Fruit fly (Drosophila melanogaster) whole organism, embryonic: Measurements from ENCODE around the gene Vm32E.

Source experiments
- CG18476 ChIP-seq: fragments of 200-800 bp; sonication (Bioruptor generic); optimal IDR thresholded peaks from 2 replicates; lab custom pipeline; 2016; ENCODE audit warnings: missing biosample characterization, mild to moderate bottlenecking, missing genetic modification characterization
- CG18764 ChIP-seq: fragments of 200-800 bp; sonication (Bioruptor generic); optimal IDR thresholded peaks from 3 replicates; lab custom pipeline; 2016; ENCODE audit warnings: missing biosample characterization, missing genetic modification characterization
- CG2889 ChIP-seq: fragments of 200-800 bp; sonication (Bioruptor generic); IDR thresholded peaks from 3 replicates; pipeline ENCODE4 v1.3.6; 2022; ENCODE audit warnings: missing biosample characterization, missing genetic modification characterization
- CG7839 ChIP-seq: fragments of 200-800 bp; sonication (Bioruptor generic); optimal IDR thresholded peaks from 3 replicates; lab custom pipeline; 2018; ENCODE audit warnings: missing biosample characterization, mild to moderate bottlenecking, missing genetic modification characterization, moderate library complexity
- HLH4C ChIP-seq: fragments of 200-800 bp; sonication (Bioruptor generic); IDR thresholded peaks from 3 replicates; pipeline ENCODE4 v1.3.6; 2022; ENCODE audit warnings: missing biosample characterization, missing genetic modification characterization; ENCODE audit not compliant: partially characterized antibody
- Hmr ChIP-seq: fragments of 200-800 bp; sonication (Bioruptor generic); optimal IDR thresholded peaks from 3 replicates; lab custom pipeline; 2017; ENCODE audit warnings: mild to moderate bottlenecking, missing biosample characterization, missing genetic modification reagents, missing genetic modification characterization
- amos ChIP-seq: fragments of 200-800 bp; sonication (Bioruptor generic); IDR thresholded peaks from 2 replicates; pipeline ENCODE4 v1.3.6; 2022; ENCODE audit warnings: missing biosample characterization, missing genetic modification characterization; ENCODE audit not compliant: partially characterized antibody
- crp ChIP-seq, 2 experiments: fragments of 200-800 bp; sonication (Bioruptor generic); optimal IDR thresholded peaks; 2 replicates in 1 of 2; 3 replicates in 1 of 2; lab custom pipeline; 2017; ENCODE audit warnings: missing biosample characterization in 2 of 2, missing genetic modification characterization in 2 of 2, mild to moderate bottlenecking in 1 of 2, moderate library complexity in 1 of 2
- jing ChIP-seq: fragments of 200-800 bp; sonication (Bioruptor generic); optimal IDR thresholded peaks from 2 replicates; lab custom pipeline; 2018; ENCODE audit warnings: missing biosample characterization, mild to moderate bottlenecking, missing genetic modification characterization
- usp ChIP-seq: fragments of >200 bp; optimal IDR thresholded peaks from 2 replicates; lab custom pipeline; 2017; ENCODE audit warnings: missing biosample characterization, missing genetic modification characterization

- no peak for TF ChIP-seq CG7839 (tag; lab: Kevin White, UChicago)
- no peak for TF ChIP-seq amos
- no peak for TF ChIP-seq jing (GFP tag; lab: Kevin White, UChicago)
- TF ChIP-seq CG2889 (GFP tag; lab: Robert Waterston, UW), result no peak
- no peak for TF ChIP-seq Hmr (GFP tag; lab: Kevin White, UChicago)
- no peak for TF ChIP-seq crp (GFP tag; optimal IDR thresholded peaks at IDR 0.05; lab: Kevin White, UChicago)
- TF ChIP-seq CG18764 (GFP tag; lab: Kevin White, UChicago), result no peak
- TF ChIP-seq HLH4C (GFP tag; lab: Robert Waterston, UW), result no peak
- TF ChIP-seq usp, result no peak
- no peak for TF ChIP-seq CG18476 (GFP tag; lab: Kevin White, UChicago)
Observed at dm6 chr2L:11136093-11136492, 35.4 kb downstream of the Vm32E start, which contains the start of gene hgo.
